Worm (Caenorhabditis elegans) whole organism, L3 larva: ENCODE measurements around the gene idpc-6.

ENCODE experiments used
- R02D3.7 ChIP-seq: fragments of 150-350 bp; optimal IDR thresholded peaks from 2 replicates; lab custom pipeline; 2014; ENCODE audit warnings: missing biosample characterization, missing genetic modification characterization
- aly-2 ChIP-seq: fragments of 150-350 bp; optimal IDR thresholded peaks from 2 replicates; lab custom pipeline; 2014; ENCODE audit warnings: missing biosample characterization, missing genetic modification characterization
- elt-2 ChIP-seq: sonication (generic microtip); optimal IDR thresholded peaks from 2 replicates; lab custom pipeline; 2016; ENCODE audit warnings: missing genetic modification reagents, mild to moderate bottlenecking, missing genetic modification characterization, missing compliant biosample characterization
- fos-1 ChIP-seq: fragments of 150-350 bp; optimal IDR thresholded peaks from 2 replicates; lab custom pipeline; 2014; ENCODE audit warnings: missing biosample characterization, missing genetic modification characterization
- pqm-1 ChIP-seq: fragments of 150-350 bp; optimal IDR thresholded peaks from 2 replicates; lab custom pipeline; 2017; ENCODE audit warnings: missing biosample characterization, missing genetic modification characterization, inconsistent platforms
- sea-2 ChIP-seq: fragments of 150-350 bp; sonication (generic microtip); optimal IDR thresholded peaks from 4 replicates; lab custom pipeline; 2014; ENCODE audit warnings: missing biosample characterization, missing genetic modification reagents, missing genetic modification characterization
- tbx-2 ChIP-seq: sonication (generic microtip); optimal IDR thresholded peaks from 2 replicates; lab custom pipeline; 2016; ENCODE audit warnings: mild to moderate bottlenecking, missing genetic modification characterization, missing compliant biosample characterization
- unc-62 ChIP-seq: fragments of 150-350 bp; sonication (generic microtip); optimal IDR thresholded peaks from 4 replicates; lab custom pipeline; 2014; ENCODE audit warnings: missing biosample characterization, missing genetic modification reagents, missing genetic modification characterization
- ztf-11 ChIP-seq: fragments of 150-350 bp; optimal IDR thresholded peaks from 2 replicates; lab custom pipeline; 2014; ENCODE audit warnings: missing biosample characterization, missing genetic modification characterization

DNA sequence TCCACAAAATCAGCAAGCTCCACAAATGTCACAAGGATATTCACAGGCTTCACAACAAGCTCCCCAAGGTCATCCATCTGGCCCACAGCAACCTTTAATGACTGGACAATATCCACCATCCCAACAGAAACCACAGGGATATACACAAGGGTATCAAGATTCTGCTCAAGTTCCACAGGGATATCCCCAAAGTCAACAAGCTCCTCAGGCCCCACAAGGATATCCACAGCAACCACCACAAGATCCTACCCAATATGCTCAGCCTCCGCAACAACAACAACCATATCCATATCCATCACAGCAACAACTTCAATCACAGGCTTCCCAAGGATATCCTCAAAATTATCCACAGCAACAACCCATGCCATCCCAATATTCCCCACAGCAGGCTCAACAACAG lies 3.3 kb upstream of the idpc-6 start:
- TF ChIP-seq R02D3.7 (tag; lab: Kevin White, UChicago) = no peak
- TF ChIP-seq fos-1 (tag; lab: Kevin White, UChicago) = no peak
- no peak for TF ChIP-seq unc-62
- TF ChIP-seq aly-2 (tag; lab: Kevin White, UChicago) = no peak
- no peak for TF ChIP-seq sea-2
- no peak for TF ChIP-seq pqm-1
- TF ChIP-seq ztf-11 (tag; lab: Kevin White, UChicago) = no peak
- TF ChIP-seq elt-2 (tag; lab: Kevin White, UChicago) = no peak
- no peak for TF ChIP-seq tbx-2 (tag; lab: Kevin White, UChicago)
